Fruit fly (Drosophila melanogaster) whole organism, wandering third instar larva: ENCODE measurements around the gene CG32069.
A peak's percentile ranks its signal among the peaks of the same experiment; 100 is the strongest.

ENCODE experiments used
- Abd-B ChIP-seq: fragments of >200 bp; optimal IDR thresholded peaks from 2 replicates; lab custom pipeline; 2017; ENCODE audit warnings: missing biosample characterization, missing genetic modification characterization
- CG32264 ChIP-seq: fragments of 200-800 bp; sonication (Bioruptor generic); optimal IDR thresholded peaks from 2 replicates; lab custom pipeline; 2016; ENCODE audit warnings: missing biosample characterization, missing genetic modification characterization
- CG9705 ChIP-seq: fragments of 200-800 bp; sonication (Bioruptor generic); optimal IDR thresholded peaks from 2 replicates; lab custom pipeline; 2018; ENCODE audit warnings: missing biosample characterization, mild to moderate bottlenecking, missing genetic modification characterization
- CrebA ChIP-seq: fragments of 200-800 bp; sonication (Bioruptor generic); optimal IDR thresholded peaks from 2 replicates; lab custom pipeline; 2016; ENCODE audit warnings: missing biosample characterization, mild to moderate bottlenecking, missing genetic modification characterization, borderline replicate concordance
- Dfd ChIP-seq: fragments of >200 bp; optimal IDR thresholded peaks from 2 replicates; lab custom pipeline; 2017; ENCODE audit warnings: missing biosample characterization, missing genetic modification characterization
- Dif ChIP-seq: fragments of 200-275, 200-300 bp; sonication (Bioruptor generic); optimal IDR thresholded peaks from 2 replicates; lab custom pipeline; 2018; ENCODE audit warnings: missing biosample characterization, missing genetic modification characterization; ENCODE audit not compliant: partially characterized antibody
- GATAd ChIP-seq: sonication (Bioruptor generic); optimal IDR thresholded peaks from 2 replicates; lab custom pipeline; 2016; ENCODE audit warnings: missing biosample characterization, missing genetic modification characterization
- HLH106 ChIP-seq: fragments of 200-800 bp; optimal IDR thresholded peaks from 3 replicates; lab custom pipeline; 2019; ENCODE audit warnings: missing biosample characterization, mild to moderate bottlenecking, missing genetic modification characterization, moderate library complexity
- Hr78 ChIP-seq: fragments of >200 bp; optimal IDR thresholded peaks from 2 replicates; lab custom pipeline; 2017; ENCODE audit warnings: missing biosample characterization, missing genetic modification characterization
- Hr83 ChIP-seq: fragments of 200-300 bp; sonication (Bioruptor generic); optimal IDR thresholded peaks from 2 replicates; lab custom pipeline; 2016; ENCODE audit warnings: missing biosample characterization, mild to moderate bottlenecking, missing genetic modification characterization, moderate library complexity; ENCODE audit not compliant: poor library complexity, severe bottlenecking
- Jra ChIP-seq: sonication (Bioruptor generic); optimal IDR thresholded peaks from 2 replicates; lab custom pipeline; 2016; ENCODE audit warnings: missing biosample characterization, missing genetic modification characterization
- Mio ChIP-seq: sonication (Bioruptor generic); optimal IDR thresholded peaks from 2 replicates; lab custom pipeline; 2016; ENCODE audit warnings: missing biosample characterization, missing genetic modification characterization
- Myc ChIP-seq: fragments of >200 bp; optimal IDR thresholded peaks from 2 replicates; lab custom pipeline; 2017
- N ChIP-seq: fragments of >200 bp; optimal IDR thresholded peaks from 2 replicates; lab custom pipeline; 2018; ENCODE audit warnings: missing biosample characterization, missing external identifiers, missing genetic modification characterization
- OdsH ChIP-seq: fragments of 200-800 bp; sonication (Bioruptor generic); optimal IDR thresholded peaks from 2 replicates; lab custom pipeline; 2016; ENCODE audit warnings: missing biosample characterization, mild to moderate bottlenecking, missing genetic modification characterization
- Rel ChIP-seq, 2 experiments: fragments of 200-800 bp; sonication (Bioruptor generic) in 1 of 2; optimal IDR thresholded peaks; 2 replicates in 1 of 2; 3 replicates in 1 of 2; lab custom pipeline; 2016 to 2019; ENCODE audit warnings: mild to moderate bottlenecking in 2 of 2, missing biosample characterization in 2 of 2, missing genetic modification characterization in 2 of 2, moderate library complexity in 1 of 2
- Sp1 ChIP-seq: fragments of 200-800 bp; sonication (Bioruptor generic); optimal IDR thresholded peaks from 3 replicates; lab custom pipeline; 2019; ENCODE audit warnings: missing biosample characterization, mild to moderate bottlenecking, missing genetic modification characterization, moderate library complexity
- Vsx2 ChIP-seq: fragments of 200-300, 225-300 bp; sonication (Bioruptor generic); optimal IDR thresholded peaks from 2 replicates; lab custom pipeline; 2018; ENCODE audit warnings: missing biosample characterization, missing genetic modification characterization; ENCODE audit not compliant: partially characterized antibody
- brk ChIP-seq: fragments of 200-800 bp; sonication (Bioruptor generic); optimal IDR thresholded peaks from 2 replicates; lab custom pipeline; 2016; ENCODE audit warnings: missing biosample characterization, mild to moderate bottlenecking, missing genetic modification characterization
- dl ChIP-seq, 2 experiments: fragments of 175-275, 200-275 bp in 1 of 2; fragments of 200-275 bp in 1 of 2; sonication (Bioruptor generic); optimal IDR thresholded peaks; lab custom pipeline; 2018; ENCODE audit warnings: mild to moderate bottlenecking in 2 of 2, missing biosample characterization in 2 of 2, missing genetic modification characterization in 2 of 2, moderate library complexity in 2 of 2; ENCODE audit not compliant: partially characterized antibody in 2 of 2, insufficient read depth in 1 of 2
- dmrt93B ChIP-seq: fragments of 200-800 bp; sonication (Bioruptor generic); optimal IDR thresholded peaks from 2 replicates; lab custom pipeline; 2018; ENCODE audit warnings: missing biosample characterization, mild to moderate bottlenecking, missing genetic modification characterization
- dsf ChIP-seq: sonication (Bioruptor generic); optimal IDR thresholded peaks from 2 replicates; lab custom pipeline; 2016; ENCODE audit warnings: missing biosample characterization, missing genetic modification characterization, borderline replicate concordance
- ey ChIP-seq: fragments of 200-800 bp; sonication (Bioruptor generic); optimal IDR thresholded peaks from 2 replicates; lab custom pipeline; 2016; ENCODE audit warnings: missing biosample characterization, missing genetic modification characterization
- foxo ChIP-seq, 2 experiments: fragments of 200-800 bp; sonication (Bioruptor generic); optimal IDR thresholded peaks; 2 replicates in 1 of 2; 3 replicates in 1 of 2; lab custom pipeline; 2016 to 2017; ENCODE audit warnings: missing biosample characterization in 2 of 2, missing genetic modification characterization in 2 of 2
- fru ChIP-seq: fragments of 200-800 bp; sonication (Bioruptor generic); optimal IDR thresholded peaks from 3 replicates; lab custom pipeline; 2016; ENCODE audit warnings: missing biosample characterization, mild to moderate bottlenecking, missing genetic modification characterization
- h ChIP-seq: fragments of 200-800 bp; sonication (Bioruptor generic); optimal IDR thresholded peaks from 3 replicates; lab custom pipeline; 2016; ENCODE audit warnings: missing biosample characterization, mild to moderate bottlenecking, missing genetic modification characterization
- jim ChIP-seq: fragments of 175-275, 200-325 bp; sonication (Bioruptor generic); optimal IDR thresholded peaks from 2 replicates; lab custom pipeline; 2016; ENCODE audit warnings: missing biosample characterization, mild to moderate bottlenecking, missing genetic modification characterization
- lola ChIP-seq: fragments of >200 bp; optimal IDR thresholded peaks from 2 replicates; lab custom pipeline; 2017; ENCODE audit warnings: missing biosample characterization, missing genetic modification characterization
- pan ChIP-seq: fragments of >200 bp; optimal IDR thresholded peaks from 2 replicates; lab custom pipeline; 2017
- psq ChIP-seq: fragments of 200-800 bp; sonication (Bioruptor generic); optimal IDR thresholded peaks from 3 replicates; lab custom pipeline; 2017; ENCODE audit warnings: missing biosample characterization, mild to moderate bottlenecking, missing genetic modification characterization, moderate library complexity
- rgr ChIP-seq: fragments of 200-800 bp; sonication (Bioruptor generic); optimal IDR thresholded peaks from 3 replicates; lab custom pipeline; 2016; ENCODE audit warnings: missing biosample characterization, mild to moderate bottlenecking, missing genetic modification characterization
- sage ChIP-seq: fragments of 200-800 bp; sonication (Bioruptor generic); optimal IDR thresholded peaks from 2 replicates; lab custom pipeline; 2016; ENCODE audit warnings: missing biosample characterization, mild to moderate bottlenecking, missing genetic modification characterization
- sv ChIP-seq: fragments of 200-800 bp; sonication (Bioruptor generic); optimal IDR thresholded peaks from 3 replicates; lab custom pipeline; 2016; ENCODE audit warnings: missing biosample characterization, missing genetic modification characterization
- tai ChIP-seq: sonication (Bioruptor generic); optimal IDR thresholded peaks from 2 replicates; lab custom pipeline; 2016; ENCODE audit warnings: missing biosample characterization, missing genetic modification characterization
- usp ChIP-seq: fragments of >200 bp; optimal IDR thresholded peaks from 2 replicates; lab custom pipeline; 2017; ENCODE audit warnings: missing biosample characterization, missing genetic modification characterization
- woc ChIP-seq: sonication (Bioruptor generic); optimal IDR thresholded peaks from 2 replicates; lab custom pipeline; 2016; ENCODE audit warnings: missing biosample characterization, mild to moderate bottlenecking, missing genetic modification characterization

CG32069 gene

DNA sequence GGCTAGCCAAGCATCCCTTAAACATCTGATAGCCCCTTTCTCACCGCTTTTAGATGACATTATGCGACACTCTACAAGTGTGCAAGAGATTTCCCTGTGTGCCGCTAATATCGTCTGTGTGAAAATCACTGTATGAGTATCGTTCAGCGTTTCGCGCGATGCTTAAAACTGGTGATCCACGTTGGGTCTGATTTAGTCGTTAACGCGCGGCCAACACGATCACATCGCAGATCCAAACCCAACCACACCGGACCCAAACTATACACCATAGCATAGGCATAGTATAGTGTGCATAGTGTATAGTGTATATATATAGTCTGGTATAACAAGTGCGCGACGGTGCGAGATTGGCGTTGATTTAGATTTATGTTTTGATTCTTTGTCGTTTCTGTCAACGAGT is 8.6 kb downstream of the CG32069 start, which contains the start of gene CG7888:
TSS of gene CG7888 (plus strand) at position 193 of the 400 bp plus-strand sequence.
- TF ChIP-seq Dfd = no peak
- no peak for TF ChIP-seq lola (GFP tag; lab: Kevin White, UChicago)
- no peak for TF ChIP-seq Mio (GFP tag; lab: Kevin White, UChicago)
- TF ChIP-seq N (GFP tag; lab: Kevin White, UChicago) = no peak
- no peak for TF ChIP-seq fru (GFP tag; lab: Kevin White, UChicago)
- TF ChIP-seq Rel (GFP tag; optimal IDR thresholded peaks at IDR 0.05; lab: Kevin White, UChicago) = no peak
- no peak for TF ChIP-seq Rel (tag; optimal IDR thresholded peaks at IDR 0.05; lab: Kevin White, UChicago)
- TF ChIP-seq dmrt93B (GFP tag; lab: Kevin White, UChicago) = no peak
- no peak for TF ChIP-seq Vsx2 (GFP tag; lab: Kevin White, UChicago)
- TF ChIP-seq CG32264 (GFP tag; lab: Kevin White, UChicago) = no peak
- no peak for TF ChIP-seq sv
- TF ChIP-seq jim = no peak
- no peak for TF ChIP-seq HLH106 (tag; lab: Kevin White, UChicago)
- no peak for TF ChIP-seq Jra (GFP tag; lab: Kevin White, UChicago)
- no peak for TF ChIP-seq Hr78
- TF ChIP-seq dl (GFP tag; optimal IDR thresholded peaks at IDR 0.05; lab: Kevin White, UChicago; ENCODE audit: insufficient read depth in 1 of 2, partially characterized antibody in 2 of 2) = no peak
- no peak for TF ChIP-seq woc
- TF ChIP-seq brk = no peak
- TF ChIP-seq CrebA (GFP tag; lab: Kevin White, UChicago) = no peak
- TF ChIP-seq CG9705 = no peak

DNA sequence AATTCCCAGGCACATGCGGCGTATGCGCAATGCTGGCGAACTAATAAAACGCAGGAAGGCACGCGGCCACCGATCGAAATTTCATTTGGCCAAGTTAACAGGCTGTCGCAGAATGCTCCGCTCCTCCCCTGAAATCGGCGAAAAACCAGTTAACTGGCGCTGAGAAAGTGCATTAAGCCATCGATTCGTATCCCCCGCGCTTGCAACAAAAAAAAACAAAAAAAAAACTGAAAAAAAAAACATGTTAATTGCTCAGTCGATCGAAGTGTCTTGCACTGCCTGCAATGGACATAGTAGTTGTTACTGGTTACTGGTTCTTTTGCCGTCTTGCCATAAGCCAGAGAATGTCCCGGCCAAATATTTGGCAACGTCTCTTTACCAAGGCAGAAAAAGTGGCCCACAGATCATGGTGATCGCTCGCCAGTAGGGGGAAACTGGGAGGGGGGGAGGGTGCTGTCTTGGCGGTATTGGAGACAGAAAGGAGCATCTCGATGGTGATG is 9.6 kb downstream of the CG32069 start:
- TF ChIP-seq dmrt93B (GFP tag; lab: Kevin White, UChicago) (no peak), h (GFP tag; lab: Kevin White, UChicago) (no peak), fru (GFP tag; lab: Kevin White, UChicago) (peak; percentile 4)

DNA sequence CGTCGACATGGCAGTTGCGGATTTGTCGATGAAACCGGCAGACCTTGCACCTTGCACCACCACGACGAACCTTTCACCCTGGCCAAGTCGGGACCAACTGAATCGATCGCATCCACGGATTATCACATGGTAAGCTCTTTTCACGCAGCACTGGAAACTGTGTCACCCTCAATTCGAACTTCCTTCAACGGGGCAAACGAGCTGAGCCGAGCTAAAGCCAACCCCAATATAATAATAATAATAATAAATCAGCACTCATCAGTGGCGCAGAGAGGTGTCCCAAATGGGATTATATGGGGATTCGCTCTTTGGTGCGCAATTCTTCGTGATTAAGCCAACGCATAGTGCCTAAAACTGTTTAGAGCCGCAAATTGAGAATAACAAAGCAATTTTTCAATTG is 11.1 kb downstream of the CG32069 start, which contains the start of gene CG43693:
TSS of gene CG43693 (minus strand) at position 101 of the 400 bp plus-strand sequence.
- TF ChIP-seq Sp1 (no peak), woc (no peak), GATAd (GFP tag; lab: Kevin White, UChicago) (no peak), dsf (GFP tag; lab: Kevin White, UChicago) (no peak), Abd-B (GFP tag; lab: Kevin White, UChicago) (no peak), brk (no peak), psq (no peak), CG32264 (GFP tag; lab: Kevin White, UChicago) (no peak), Jra (GFP tag; lab: Kevin White, UChicago) (no peak), N (GFP tag; lab: Kevin White, UChicago) (no peak), pan (lab: Kevin White, UChicago) (no peak), dl (GFP tag; optimal IDR thresholded peaks at IDR 0.05; lab: Kevin White, UChicago; ENCODE audit: insufficient read depth in 1 of 2, partially characterized antibody in 2 of 2) (no peak), CrebA (GFP tag; lab: Kevin White, UChicago) (no peak)
- TF ChIP-seq, all 38 proteins: peak for 0

DNA sequence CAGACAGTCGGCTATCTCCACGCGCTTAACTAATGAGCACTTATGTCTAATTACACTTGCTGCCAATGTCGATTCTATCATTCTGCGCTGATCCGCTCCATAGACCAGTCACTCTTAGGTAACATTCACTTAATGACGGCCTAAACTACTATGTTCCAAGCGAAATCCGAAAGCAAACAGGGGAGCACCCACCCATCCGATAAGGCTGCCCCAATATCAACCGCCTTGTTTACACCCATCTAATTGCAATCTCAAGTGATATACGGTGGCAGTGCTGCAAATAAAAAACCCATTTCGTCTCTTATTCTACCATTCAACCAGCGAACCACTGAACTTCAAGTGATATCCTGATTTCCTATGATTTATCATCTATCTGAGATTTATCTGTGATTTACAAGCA is 13.0 kb downstream of the CG32069 start:
- TF ChIP-seq N (GFP tag; lab: Kevin White, UChicago) = no peak
- TF ChIP-seq OdsH (GFP tag; lab: Kevin White, UChicago) = no peak
- no peak for TF ChIP-seq fru (GFP tag; lab: Kevin White, UChicago)
- no peak for TF ChIP-seq brk
- no peak for TF ChIP-seq Hr78
- TF ChIP-seq sv = no peak
- no peak for TF ChIP-seq sage
- TF ChIP-seq dsf (GFP tag; lab: Kevin White, UChicago) = no peak
- no peak for TF ChIP-seq Dfd
- TF ChIP-seq Abd-B (GFP tag; lab: Kevin White, UChicago) = no peak
- no peak for TF ChIP-seq Vsx2 (GFP tag; lab: Kevin White, UChicago)
- TF ChIP-seq lola (GFP tag; lab: Kevin White, UChicago) = no peak
- TF ChIP-seq HLH106 (tag; lab: Kevin White, UChicago) = no peak

DNA sequence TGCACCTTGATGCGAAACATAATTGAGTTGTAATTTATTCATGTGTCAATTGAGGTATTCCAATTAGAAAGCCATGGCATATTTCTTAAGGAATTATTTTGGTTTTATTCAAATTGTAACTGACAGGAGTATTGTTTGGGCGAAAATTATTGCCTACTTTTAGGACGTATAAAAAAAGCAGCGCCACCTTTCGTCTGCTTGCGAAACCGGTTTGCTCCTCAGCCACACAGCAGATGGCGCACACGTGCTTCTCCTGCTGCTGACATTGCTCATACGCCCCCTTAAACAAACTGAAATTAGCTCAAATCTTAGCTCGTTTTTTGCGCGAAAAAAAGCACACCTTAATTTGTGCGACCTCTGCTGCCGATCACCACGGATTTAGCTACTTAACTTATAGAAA is 14.5 kb downstream of the CG32069 start:
- TF ChIP-seq rgr (GFP tag; lab: Kevin White, UChicago) (no peak), Hr83 (peak; percentile 67), Hr78 (no peak), sv (peak; percentile 24), CG32264 (GFP tag; lab: Kevin White, UChicago) (no peak), tai (peak; percentile 43), Rel (GFP tag; optimal IDR thresholded peaks at IDR 0.05; lab: Kevin White, UChicago) (no peak), Rel (tag; optimal IDR thresholded peaks at IDR 0.05; lab: Kevin White, UChicago) (no peak), ey (GFP tag; lab: Kevin White, UChicago) (peak; percentile 44), CrebA (GFP tag; lab: Kevin White, UChicago) (no peak), Abd-B (GFP tag; lab: Kevin White, UChicago) (no peak), OdsH (GFP tag; lab: Kevin White, UChicago) (peak; percentile 60), Myc (lab: Kevin White, UChicago) (peak; percentile 92), pan (lab: Kevin White, UChicago) (no peak), Dif (GFP tag; lab: Kevin White, UChicago) (no peak), dl (GFP tag; optimal IDR thresholded peaks at IDR 0.05; lab: Kevin White, UChicago; ENCODE audit: insufficient read depth in 1 of 2, partially characterized antibody in 2 of 2) (no peak), Vsx2 (GFP tag; lab: Kevin White, UChicago) (peak; percentile 85), h (GFP tag; lab: Kevin White, UChicago) (peak; percentile 55), Jra (GFP tag; lab: Kevin White, UChicago) (no peak), jim (peak; percentile 3), fru (GFP tag; lab: Kevin White, UChicago) (peak; percentile 60), Dfd (no peak), GATAd (GFP tag; lab: Kevin White, UChicago) (no peak), foxo (GFP tag; optimal IDR thresholded peaks at IDR 0.05; lab: Kevin White, UChicago) (peak in 1 of 2 experiments; percentile 74), Mio (GFP tag; lab: Kevin White, UChicago) (no peak), usp (GFP tag; lab: Kevin White, UChicago) (no peak)
